Fruit fly (Drosophila melanogaster): ENCODE data around the gene Tap42.

The Tap42 gene

dm6 chr2L:13398614-13399161, 31.3 kb downstream of the Tap42 start, which contains the start of the genes CG10859 and CG7110 (continued):
- TF ChIP-seq CG15479 (GFP tag; optimal IDR thresholded peaks at IDR 0.05) (no peak), CG13424 (tag; optimal IDR thresholded peaks at IDR 0.05) (peak; percentile 28), kah (GFP tag; optimal IDR thresholded peaks at IDR 0.05) (peak; percentile 89), Oaz (GFP tag; IDR thresholded peaks at IDR 0.05) (0 out of 2 replicates have a peak, but pooled peaks have one; percentile 32), fd64A (GFP tag; optimal IDR thresholded peaks at IDR 0.05) (no peak), Poxn (GFP tag; IDR thresholded peaks at IDR 0.05) (no peak), HHEX (GFP tag; optimal IDR thresholded peaks at IDR 0.05) (peak; percentile 32), Hsf (GFP tag; optimal IDR thresholded peaks at IDR 0.05) (peak; percentile 31), CG10543 (GFP tag; optimal IDR thresholded peaks at IDR 0.05) (peak; percentile 26), otp (GFP tag; IDR thresholded peaks at IDR 0.05) (no peak), bcd (GFP tag; optimal IDR thresholded peaks at IDR 0.05) (peak; percentile 63), CG4328 (GFP tag; optimal IDR thresholded peaks at IDR 0.05) (peak; percentile 59), nau (GFP tag; optimal IDR thresholded peaks at IDR 0.05) (peak; percentile 55), vvl (GFP tag; IDR thresholded peaks at IDR 0.05) (peak; percentile 33; the same call in 1 of the 2 replicates), Atf3 (GFP tag; optimal IDR thresholded peaks at IDR 0.05) (no peak), CG7271 (tag; optimal IDR thresholded peaks at IDR 0.05) (peak; percentile 46), Jarid2 (GFP tag; optimal IDR thresholded peaks at IDR 0.05) (peak; percentile 16), Mes4 (GFP tag; optimal IDR thresholded peaks at IDR 0.05) (peak; percentile 17), CG17361 (GFP tag; IDR thresholded peaks at IDR 0.05) (peak; percentile 38; the same call in 2 of the 3 replicates), BtbVII (GFP tag; optimal IDR thresholded peaks at IDR 0.05) (peak; percentile 31), ftz-f1 (GFP tag; optimal IDR thresholded peaks at IDR 0.05) (no peak), CG8944 (GFP tag; optimal IDR thresholded peaks at IDR 0.05) (no peak), zen (tag; optimal IDR thresholded peaks at IDR 0.05) (peak; percentile 39), CG14710 (tag; optimal IDR thresholded peaks at IDR 0.05) (peak; percentile 65), D19A (tag; optimal IDR thresholded peaks at IDR 0.05) (no peak), CG3065 (GFP tag; optimal IDR thresholded peaks at IDR 0.05) (no peak), Camta (GFP tag; optimal IDR thresholded peaks at IDR 0.05) (no peak), Dll (GFP tag; IDR thresholded peaks at IDR 0.05; ENCODE audit: partially characterized antibody) (no peak), CG9817 (tag; optimal IDR thresholded peaks at IDR 0.05) (peak; percentile 24), bsh (GFP tag; optimal IDR thresholded peaks at IDR 0.05) (peak in 1 of 2 experiments; percentile 25), Atf6 (GFP tag; IDR thresholded peaks at IDR 0.05) (peak; percentile 42; the same call in 1 of the 2 replicates), sima (GFP tag; optimal IDR thresholded peaks at IDR 0.05) (no peak), Bteb2 (GFP tag; optimal IDR thresholded peaks at IDR 0.05) (peak; percentile 34), CG34376 (GFP tag; optimal IDR thresholded peaks at IDR 0.05) (peak; percentile 56), insv (GFP tag; optimal IDR thresholded peaks at IDR 0.05) (peak in 1 of 2 experiments; percentile 50), amos (GFP tag; IDR thresholded peaks at IDR 0.05; ENCODE audit: partially characterized antibody) (peak; percentile 30; the same call in 1 of the 2 replicates), CG10267 (tag; optimal IDR thresholded peaks at IDR 0.05) (peak; percentile 60), CG33557 (GFP tag; optimal IDR thresholded peaks at IDR 0.05) (peak; percentile 32), CG10209 (GFP tag; optimal IDR thresholded peaks at IDR 0.05) (peak; percentile 41), chn (GFP tag; optimal IDR thresholded peaks at IDR 0.05) (no peak), Fer3 (tag; optimal IDR thresholded peaks at IDR 0.05) (peak; percentile 63), CG17568 (GFP tag; optimal IDR thresholded peaks at IDR 0.05) (peak; percentile 51), CG11247 (GFP tag; IDR thresholded peaks at IDR 0.05) (no peak), fd102C (GFP tag; optimal IDR thresholded peaks at IDR 0.05) (peak; percentile 7), stwl (tag; optimal IDR thresholded peaks at IDR 0.05) (peak; percentile 87), CG6813 (GFP tag; optimal IDR thresholded peaks at IDR 0.05) (peak; percentile 29), CG2875 (GFP tag; optimal IDR thresholded peaks at IDR 0.05) (peak; percentile 26), onecut (GFP tag; IDR thresholded peaks at IDR 0.05) (peak; percentile 52), row (GFP tag; IDR thresholded peaks at IDR 0.05) (0 out of 3 replicates have a peak, but pooled peaks have one; percentile 16)
